Worm (Caenorhabditis elegans) whole organism, mixed stage, embryonic: Measurements from ENCODE around the gene nprl-3.

Experiments used
- M03D4.4 ChIP-seq: sonication (generic microtip); optimal IDR thresholded peaks from 2 replicates; lab custom pipeline; 2017; ENCODE audit warnings: mild to moderate bottlenecking, missing genetic modification characterization, missing compliant biosample characterization
- blmp-1 ChIP-seq: fragments of 150-350 bp; optimal IDR thresholded peaks from 2 replicates; lab custom pipeline; 2014; ENCODE audit warnings: missing biosample characterization, missing genetic modification characterization
- ceh-39 ChIP-seq: fragments of 150-350 bp; optimal IDR thresholded peaks from 2 replicates; lab custom pipeline; 2014; ENCODE audit warnings: missing biosample characterization, missing genetic modification characterization
- ceh-43 ChIP-seq: fragments of 200-800 bp; sonication (Bioruptor generic); optimal IDR thresholded peaks from 2 replicates; lab custom pipeline; 2018; ENCODE audit warnings: mild to moderate bottlenecking, missing genetic modification characterization, moderate library complexity, missing compliant biosample characterization
- ceh-83 ChIP-seq: fragments of 200-800 bp; sonication (Bioruptor generic); optimal IDR thresholded peaks from 2 replicates; lab custom pipeline; 2018; ENCODE audit warnings: mild to moderate bottlenecking, missing genetic modification characterization, missing compliant biosample characterization
- ces-1 ChIP-seq: fragments of 150-350 bp; optimal IDR thresholded peaks from 2 replicates; lab custom pipeline; 2014; ENCODE audit warnings: missing biosample characterization, missing genetic modification reagents, missing genetic modification characterization
- drap-1 ChIP-seq: fragments of 200-800 bp; sonication (Bioruptor generic); optimal IDR thresholded peaks from 3 replicates; lab custom pipeline; 2018; ENCODE audit warnings: mild to moderate bottlenecking, missing genetic modification characterization, missing compliant biosample characterization
- elt-1 ChIP-seq: sonication (generic microtip); optimal IDR thresholded peaks from 2 replicates; lab custom pipeline; 2017; ENCODE audit warnings: missing genetic modification characterization, mild to moderate bottlenecking, missing compliant biosample characterization, antibody characterized with exemption, moderate library complexity, borderline replicate concordance; ENCODE audit not compliant: insufficient read depth
- elt-3 ChIP-seq: fragments of 150-350 bp; optimal IDR thresholded peaks from 2 replicates; lab custom pipeline; 2014; ENCODE audit warnings: missing biosample characterization, missing genetic modification characterization
- flh-1 ChIP-seq: fragments of 200-800 bp; sonication (Bioruptor generic); optimal IDR thresholded peaks from 2 replicates; lab custom pipeline; 2018; ENCODE audit warnings: mild to moderate bottlenecking, missing genetic modification characterization, moderate library complexity, missing compliant biosample characterization
- ham-2 ChIP-seq: fragments of 200-800 bp; sonication (Bioruptor generic); optimal IDR thresholded peaks from 2 replicates; lab custom pipeline; 2018; ENCODE audit warnings: mild to moderate bottlenecking, missing genetic modification characterization, missing compliant biosample characterization
- hlh-1 ChIP-seq: fragments of 150-350 bp; optimal IDR thresholded peaks from 2 replicates; lab custom pipeline; 2014; ENCODE audit warnings: missing biosample characterization, missing genetic modification reagents, missing genetic modification characterization
- lin-13 ChIP-seq: fragments of 150-350 bp; optimal IDR thresholded peaks from 2 replicates; lab custom pipeline; 2014; ENCODE audit warnings: missing biosample characterization, missing genetic modification characterization
- lin-32 ChIP-seq: fragments of 200-800 bp; sonication (Bioruptor generic); optimal IDR thresholded peaks from 2 replicates; lab custom pipeline; 2018; ENCODE audit warnings: mild to moderate bottlenecking, missing genetic modification characterization, missing compliant biosample characterization
- lsy-2 ChIP-seq: fragments of 150-350 bp; optimal IDR thresholded peaks from 2 replicates; lab custom pipeline; 2014; ENCODE audit warnings: missing biosample characterization, missing genetic modification characterization
- mab-5 ChIP-seq: fragments of 150-350 bp; optimal IDR thresholded peaks from 2 replicates; lab custom pipeline; 2014; ENCODE audit warnings: missing biosample characterization, missing genetic modification characterization
- mep-1 ChIP-seq: fragments of 150-350 bp; optimal IDR thresholded peaks from 2 replicates; lab custom pipeline; 2017; ENCODE audit warnings: missing biosample characterization, missing genetic modification reagents, missing genetic modification characterization, inconsistent platforms
- mls-2 ChIP-seq: sonication (generic microtip); optimal IDR thresholded peaks from 2 replicates; lab custom pipeline; 2016; ENCODE audit warnings: mild to moderate bottlenecking, missing genetic modification characterization, moderate library complexity, missing compliant biosample characterization
- nhr-12 ChIP-seq: fragments of 150-350 bp; optimal IDR thresholded peaks from 2 replicates; lab custom pipeline; 2014; ENCODE audit warnings: missing biosample characterization, missing genetic modification characterization
- nhr-2 ChIP-seq: fragments of 150-350 bp; optimal IDR thresholded peaks from 2 replicates; lab custom pipeline; 2014; ENCODE audit warnings: missing biosample characterization, missing genetic modification characterization
- nhr-237 ChIP-seq: fragments of 150-350 bp; optimal IDR thresholded peaks from 2 replicates; lab custom pipeline; 2014; ENCODE audit warnings: missing biosample characterization, missing genetic modification characterization
- nhr-28 ChIP-seq: fragments of 150-350 bp; optimal IDR thresholded peaks from 2 replicates; lab custom pipeline; 2014; ENCODE audit warnings: missing biosample characterization, missing genetic modification characterization
- nhr-76 ChIP-seq: sonication (generic microtip); optimal IDR thresholded peaks from 2 replicates; lab custom pipeline; 2017; ENCODE audit warnings: missing biosample characterization, missing genetic modification characterization
- sem-2 ChIP-seq: fragments of 200-800 bp; sonication (Bioruptor generic); optimal IDR thresholded peaks from 2 replicates; lab custom pipeline; 2018; ENCODE audit warnings: mild to moderate bottlenecking, missing genetic modification characterization, missing compliant biosample characterization
- snpc-4 ChIP-seq: fragments of 150-350 bp; optimal IDR thresholded peaks from 2 replicates; lab custom pipeline; 2014; ENCODE audit warnings: missing biosample characterization, missing genetic modification characterization
- sptf-1 ChIP-seq: sonication (generic microtip); optimal IDR thresholded peaks from 2 replicates; lab custom pipeline; 2017; ENCODE audit warnings: mild to moderate bottlenecking, missing genetic modification characterization, moderate library complexity, missing compliant biosample characterization
- tbx-8 ChIP-seq: fragments of 200-800 bp; sonication (Bioruptor generic); optimal IDR thresholded peaks from 2 replicates; lab custom pipeline; 2018; ENCODE audit warnings: mild to moderate bottlenecking, missing genetic modification characterization, moderate library complexity, missing compliant biosample characterization
- unc-120 ChIP-seq: sonication (generic microtip); optimal IDR thresholded peaks from 2 replicates; lab custom pipeline; 2017; ENCODE audit warnings: missing genetic modification characterization, missing compliant biosample characterization; ENCODE audit not compliant: poor library complexity, severe bottlenecking
- unc-39 ChIP-seq: fragments of 150-350 bp; optimal IDR thresholded peaks from 2 replicates; lab custom pipeline; 2014; ENCODE audit warnings: missing biosample characterization, missing genetic modification characterization
- unc-62 ChIP-seq: fragments of 150-350 bp; optimal IDR thresholded peaks from 2 replicates; lab custom pipeline; 2014; ENCODE audit warnings: missing biosample characterization, missing genetic modification reagents, missing genetic modification characterization
- zip-8 ChIP-seq: fragments of 150-350 bp; optimal IDR thresholded peaks from 2 replicates; lab custom pipeline; 2014; ENCODE audit warnings: missing biosample characterization, missing genetic modification characterization
- ztf-11 ChIP-seq: fragments of 150-350 bp; optimal IDR thresholded peaks from 2 replicates; lab custom pipeline; 2014; ENCODE audit warnings: missing biosample characterization, missing genetic modification characterization

Gene nprl-3

DNA sequence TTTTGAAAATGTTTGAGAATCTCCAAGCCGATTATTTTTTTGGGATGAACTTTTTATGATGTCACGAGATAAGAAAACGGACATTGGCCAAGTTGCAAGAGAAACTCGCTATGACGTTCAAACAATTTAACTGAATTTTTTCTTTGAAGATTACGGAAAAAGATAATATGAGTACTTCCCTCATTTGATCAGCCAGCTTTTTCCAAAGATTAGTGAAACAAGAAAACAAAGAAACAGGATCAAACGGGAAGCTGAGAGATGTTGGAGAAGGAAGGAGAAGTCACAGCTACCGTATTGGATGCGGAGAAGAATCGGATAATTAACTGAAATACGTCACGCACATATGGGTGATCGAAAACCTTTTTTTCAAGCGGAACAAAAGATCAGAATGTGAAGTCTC, 43.1 kb upstream of the nprl-3 start:
- TF ChIP-seq unc-62 (no peak), nhr-28 (no peak), elt-1 (tag; lab: Kevin White, UChicago) (peak; percentile 16)
- TF ChIP-seq, all 35 proteins: peak for 1

DNA sequence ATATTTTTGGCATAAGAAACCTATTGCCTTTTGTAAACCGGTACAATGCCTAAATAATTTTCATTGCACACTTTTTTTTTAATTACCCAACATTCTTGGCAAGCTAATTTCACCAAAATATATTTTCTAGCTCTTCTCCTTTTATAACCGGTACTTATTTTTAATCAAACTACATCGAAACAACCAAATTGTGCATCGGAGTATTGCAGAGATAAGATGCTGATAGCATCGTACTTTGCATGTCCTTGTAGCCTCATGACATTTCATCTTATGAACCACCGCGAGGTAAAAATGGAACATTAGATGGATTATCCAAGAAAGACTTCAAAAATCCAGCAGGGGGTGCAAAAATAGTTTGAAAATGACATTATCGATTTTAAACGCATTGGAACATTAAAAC, 42.1 kb upstream of the nprl-3 start:
- no peak for TF ChIP-seq lin-13 (tag; lab: Kevin White, UChicago)
- peak; percentile 56 for TF ChIP-seq elt-1 (tag; lab: Kevin White, UChicago)

DNA sequence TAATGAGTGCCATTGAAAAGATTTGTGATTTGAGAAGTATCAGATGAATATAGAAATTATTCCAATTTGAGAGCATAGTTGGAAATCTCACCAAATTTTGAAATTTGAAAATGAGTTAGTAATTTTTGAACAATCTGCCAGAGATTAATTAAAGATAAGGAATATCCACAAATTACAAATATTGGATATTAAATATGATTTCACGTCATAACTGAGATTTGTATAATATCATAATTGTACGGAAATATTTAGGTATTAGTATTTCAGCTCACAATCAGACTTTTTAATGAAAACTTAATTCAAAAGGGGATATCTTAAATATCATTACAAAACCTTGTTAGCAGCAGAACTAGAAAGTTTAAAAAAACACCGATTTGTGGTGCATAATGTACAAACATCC, 37.4 kb upstream of the nprl-3 start, which contains the start of gene K07H8.7:
TSS of gene K07H8.7 (minus strand) at position 101 of the 400 bp plus-strand sequence.
- TF ChIP-seq elt-1 (tag; lab: Kevin White, UChicago) (no peak), nhr-12 (tag; lab: Kevin White, UChicago) (no peak), blmp-1 (tag; lab: Kevin White, UChicago) (no peak), M03D4.4 (tag; lab: Kevin White, UChicago) (no peak), lin-13 (tag; lab: Kevin White, UChicago) (no peak), hlh-1 (no peak), ztf-11 (tag; lab: Kevin White, UChicago) (no peak), drap-1 (GFP tag; lab: Kevin White, UChicago) (no peak), ham-2 (no peak), unc-120 (tag; lab: Kevin White, UChicago) (no peak), mab-5 (no peak), sem-2 (no peak), nhr-2 (tag; lab: Kevin White, UChicago) (no peak), nhr-76 (tag; lab: Kevin White, UChicago) (no peak), zip-8 (tag; lab: Kevin White, UChicago) (no peak), ceh-39 (tag; lab: Kevin White, UChicago) (no peak), elt-3 (tag; lab: Kevin White, UChicago) (no peak)
- TF ChIP-seq, all 35 proteins: peak for 0

DNA sequence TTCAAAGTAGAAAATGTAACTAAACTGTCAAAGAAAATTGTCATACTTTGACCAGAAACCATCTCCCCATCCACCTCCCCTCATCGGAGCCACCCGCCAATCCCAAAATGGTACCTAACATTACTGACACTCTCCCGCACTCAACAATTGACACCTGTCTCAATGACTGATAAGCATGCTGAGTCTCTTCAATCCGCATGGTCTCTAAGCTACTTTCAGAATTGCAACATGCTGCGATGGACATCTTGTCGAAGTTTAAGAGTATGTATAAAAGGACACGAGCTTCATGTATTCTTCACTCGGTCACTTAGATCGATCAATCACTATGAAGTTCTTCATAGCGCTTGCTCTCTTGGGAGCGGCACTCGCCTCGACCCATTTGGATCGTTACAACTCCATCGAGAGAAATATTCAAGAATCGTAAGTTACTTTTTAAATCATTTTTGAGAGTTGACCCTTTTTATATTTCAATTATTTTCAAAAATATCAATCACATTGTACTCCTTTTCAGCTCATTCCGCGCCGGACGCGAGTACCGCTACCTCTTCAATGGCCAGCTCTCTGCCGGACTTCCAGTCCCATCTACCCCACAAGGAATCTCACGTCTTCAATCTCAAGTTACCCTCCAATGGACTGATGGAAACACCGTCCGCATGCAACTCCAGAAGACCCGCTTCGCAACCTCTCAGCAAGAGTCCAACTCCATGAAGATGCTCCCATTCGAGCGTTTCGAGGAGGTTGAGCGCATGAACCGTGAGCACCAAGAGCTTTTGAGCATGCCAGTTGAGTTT, 36.2 kb upstream of the nprl-3 start, which contains the start of gene vit-6:
TSS of gene vit-6 (plus strand) at position 310 of the 791 bp plus-strand sequence.
- TF ChIP-seq lin-32 (GFP tag; lab: Kevin White, UChicago) (no peak), snpc-4 (tag; lab: Kevin White, UChicago) (no peak), M03D4.4 (tag; lab: Kevin White, UChicago) (no peak), nhr-76 (tag; lab: Kevin White, UChicago) (no peak), sem-2 (no peak), unc-62 (no peak), elt-1 (tag; lab: Kevin White, UChicago) (no peak), elt-3 (tag; lab: Kevin White, UChicago) (no peak), ces-1 (GFP tag; lab: Kevin White, UChicago) (no peak), lsy-2 (tag; lab: Kevin White, UChicago) (no peak), nhr-237 (tag; lab: Kevin White, UChicago) (no peak), ham-2 (no peak), tbx-8 (GFP tag; lab: Kevin White, UChicago) (no peak), nhr-2 (tag; lab: Kevin White, UChicago) (no peak), ceh-39 (tag; lab: Kevin White, UChicago) (no peak)

DNA sequence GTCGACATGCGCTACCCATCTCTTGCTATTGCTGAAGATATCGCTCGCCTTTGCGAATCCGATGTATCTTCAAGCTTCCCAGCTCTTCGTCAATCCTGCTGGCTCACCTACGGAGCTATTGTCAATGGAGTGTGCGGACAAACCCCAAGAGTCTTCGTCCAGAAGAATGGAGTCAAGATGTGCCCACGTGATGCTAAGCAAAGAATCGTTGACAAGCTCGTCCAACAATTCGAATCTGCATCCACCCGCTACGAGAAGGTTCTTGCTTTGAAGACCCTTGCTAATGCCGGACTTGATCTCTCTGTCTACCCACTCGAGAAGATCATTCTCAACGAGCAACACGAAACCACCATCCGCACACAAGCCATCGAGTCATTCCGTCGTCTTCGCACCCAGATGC, 34.6 kb upstream of the nprl-3 start:
- TF ChIP-seq flh-1 (GFP tag; lab: Kevin White, UChicago) (no peak), nhr-12 (tag; lab: Kevin White, UChicago) (no peak), snpc-4 (tag; lab: Kevin White, UChicago) (no peak), nhr-237 (tag; lab: Kevin White, UChicago) (no peak), mab-5 (no peak), sptf-1 (tag; lab: Kevin White, UChicago) (no peak), hlh-1 (no peak), sem-2 (no peak), lin-13 (tag; lab: Kevin White, UChicago) (no peak), mep-1 (tag; lab: Kevin White, UChicago) (no peak), ceh-43 (GFP tag; lab: Kevin White, UChicago) (no peak), mls-2 (tag; lab: Kevin White, UChicago) (no peak), ceh-83 (GFP tag; lab: Kevin White, UChicago) (no peak), nhr-2 (tag; lab: Kevin White, UChicago) (no peak), elt-1 (tag; lab: Kevin White, UChicago) (no peak), ztf-11 (tag; lab: Kevin White, UChicago) (no peak), unc-39 (no peak), nhr-28 (no peak), nhr-76 (tag; lab: Kevin White, UChicago) (no peak), lsy-2 (tag; lab: Kevin White, UChicago) (no peak)
